Worm (Caenorhabditis elegans) whole organism, mixed stage, embryonic: ENCODE measurements around the gene pks-1.
A peak's percentile ranks its signal among the peaks of the same experiment; 100 is the strongest.

ENCODE experiments used
- M03D4.4 ChIP-seq: sonication (generic microtip); optimal IDR thresholded peaks from 2 replicates; lab custom pipeline; 2017; ENCODE audit warnings: mild to moderate bottlenecking, missing genetic modification characterization, missing compliant biosample characterization
- bed-3 ChIP-seq: fragments of 200-800 bp; sonication (Bioruptor generic); optimal IDR thresholded peaks from 3 replicates; lab custom pipeline; 2018; ENCODE audit warnings: mild to moderate bottlenecking, missing genetic modification characterization, moderate library complexity, missing compliant biosample characterization
- blmp-1 ChIP-seq: fragments of 150-350 bp; optimal IDR thresholded peaks from 2 replicates; lab custom pipeline; 2014; ENCODE audit warnings: missing biosample characterization, missing genetic modification characterization
- ceh-39 ChIP-seq: fragments of 150-350 bp; optimal IDR thresholded peaks from 2 replicates; lab custom pipeline; 2014; ENCODE audit warnings: missing biosample characterization, missing genetic modification characterization
- ceh-43 ChIP-seq: fragments of 200-800 bp; sonication (Bioruptor generic); optimal IDR thresholded peaks from 2 replicates; lab custom pipeline; 2018; ENCODE audit warnings: mild to moderate bottlenecking, missing genetic modification characterization, moderate library complexity, missing compliant biosample characterization
- ceh-83 ChIP-seq: fragments of 200-800 bp; sonication (Bioruptor generic); optimal IDR thresholded peaks from 2 replicates; lab custom pipeline; 2018; ENCODE audit warnings: mild to moderate bottlenecking, missing genetic modification characterization, missing compliant biosample characterization
- cnd-1 ChIP-seq: fragments of 200-800 bp; sonication (Bioruptor generic); optimal IDR thresholded peaks from 2 replicates; lab custom pipeline; 2018; ENCODE audit warnings: mild to moderate bottlenecking, missing genetic modification characterization, missing compliant biosample characterization
- drap-1 ChIP-seq: fragments of 200-800 bp; sonication (Bioruptor generic); optimal IDR thresholded peaks from 3 replicates; lab custom pipeline; 2018; ENCODE audit warnings: mild to moderate bottlenecking, missing genetic modification characterization, missing compliant biosample characterization
- elt-1 ChIP-seq: sonication (generic microtip); optimal IDR thresholded peaks from 2 replicates; lab custom pipeline; 2017; ENCODE audit warnings: missing genetic modification characterization, mild to moderate bottlenecking, missing compliant biosample characterization, antibody characterized with exemption, moderate library complexity, borderline replicate concordance; ENCODE audit not compliant: insufficient read depth
- elt-3 ChIP-seq: fragments of 150-350 bp; optimal IDR thresholded peaks from 2 replicates; lab custom pipeline; 2014; ENCODE audit warnings: missing biosample characterization, missing genetic modification characterization
- ham-2 ChIP-seq: fragments of 200-800 bp; sonication (Bioruptor generic); optimal IDR thresholded peaks from 2 replicates; lab custom pipeline; 2018; ENCODE audit warnings: mild to moderate bottlenecking, missing genetic modification characterization, missing compliant biosample characterization
- hlh-1 ChIP-seq: fragments of 150-350 bp; optimal IDR thresholded peaks from 2 replicates; lab custom pipeline; 2014; ENCODE audit warnings: missing biosample characterization, missing genetic modification reagents, missing genetic modification characterization
- lin-13 ChIP-seq: fragments of 150-350 bp; optimal IDR thresholded peaks from 2 replicates; lab custom pipeline; 2014; ENCODE audit warnings: missing biosample characterization, missing genetic modification characterization
- lin-32 ChIP-seq: fragments of 200-800 bp; sonication (Bioruptor generic); optimal IDR thresholded peaks from 2 replicates; lab custom pipeline; 2018; ENCODE audit warnings: mild to moderate bottlenecking, missing genetic modification characterization, missing compliant biosample characterization
- lsy-2 ChIP-seq: fragments of 150-350 bp; optimal IDR thresholded peaks from 2 replicates; lab custom pipeline; 2014; ENCODE audit warnings: missing biosample characterization, missing genetic modification characterization
- mab-5 ChIP-seq: fragments of 150-350 bp; optimal IDR thresholded peaks from 2 replicates; lab custom pipeline; 2014; ENCODE audit warnings: missing biosample characterization, missing genetic modification characterization
- mep-1 ChIP-seq: fragments of 150-350 bp; optimal IDR thresholded peaks from 2 replicates; lab custom pipeline; 2017; ENCODE audit warnings: missing biosample characterization, missing genetic modification reagents, missing genetic modification characterization, inconsistent platforms
- mls-2 ChIP-seq: sonication (generic microtip); optimal IDR thresholded peaks from 2 replicates; lab custom pipeline; 2016; ENCODE audit warnings: mild to moderate bottlenecking, missing genetic modification characterization, moderate library complexity, missing compliant biosample characterization
- nhr-12 ChIP-seq: fragments of 150-350 bp; optimal IDR thresholded peaks from 2 replicates; lab custom pipeline; 2014; ENCODE audit warnings: missing biosample characterization, missing genetic modification characterization
- nhr-2 ChIP-seq: fragments of 150-350 bp; optimal IDR thresholded peaks from 2 replicates; lab custom pipeline; 2014; ENCODE audit warnings: missing biosample characterization, missing genetic modification characterization
- nhr-237 ChIP-seq: fragments of 150-350 bp; optimal IDR thresholded peaks from 2 replicates; lab custom pipeline; 2014; ENCODE audit warnings: missing biosample characterization, missing genetic modification characterization
- nhr-28 ChIP-seq: fragments of 150-350 bp; optimal IDR thresholded peaks from 2 replicates; lab custom pipeline; 2014; ENCODE audit warnings: missing biosample characterization, missing genetic modification characterization
- nhr-76 ChIP-seq: sonication (generic microtip); optimal IDR thresholded peaks from 2 replicates; lab custom pipeline; 2017; ENCODE audit warnings: missing biosample characterization, missing genetic modification characterization
- pha-4 ChIP-seq: fragments of 150-350 bp; optimal IDR thresholded peaks from 2 replicates; lab custom pipeline; 2018; ENCODE audit warnings: missing biosample characterization, missing genetic modification reagents, missing genetic modification characterization
- sem-2 ChIP-seq: fragments of 200-800 bp; sonication (Bioruptor generic); optimal IDR thresholded peaks from 2 replicates; lab custom pipeline; 2018; ENCODE audit warnings: mild to moderate bottlenecking, missing genetic modification characterization, missing compliant biosample characterization
- snpc-4 ChIP-seq: fragments of 150-350 bp; optimal IDR thresholded peaks from 2 replicates; lab custom pipeline; 2014; ENCODE audit warnings: missing biosample characterization, missing genetic modification characterization
- sptf-1 ChIP-seq: sonication (generic microtip); optimal IDR thresholded peaks from 2 replicates; lab custom pipeline; 2017; ENCODE audit warnings: mild to moderate bottlenecking, missing genetic modification characterization, moderate library complexity, missing compliant biosample characterization
- unc-120 ChIP-seq: sonication (generic microtip); optimal IDR thresholded peaks from 2 replicates; lab custom pipeline; 2017; ENCODE audit warnings: missing genetic modification characterization, missing compliant biosample characterization; ENCODE audit not compliant: poor library complexity, severe bottlenecking
- unc-39 ChIP-seq: fragments of 150-350 bp; optimal IDR thresholded peaks from 2 replicates; lab custom pipeline; 2014; ENCODE audit warnings: missing biosample characterization, missing genetic modification characterization
- zip-8 ChIP-seq: fragments of 150-350 bp; optimal IDR thresholded peaks from 2 replicates; lab custom pipeline; 2014; ENCODE audit warnings: missing biosample characterization, missing genetic modification characterization
- ztf-11 ChIP-seq: fragments of 150-350 bp; optimal IDR thresholded peaks from 2 replicates; lab custom pipeline; 2014; ENCODE audit warnings: missing biosample characterization, missing genetic modification characterization

Gene pks-1

DNA sequence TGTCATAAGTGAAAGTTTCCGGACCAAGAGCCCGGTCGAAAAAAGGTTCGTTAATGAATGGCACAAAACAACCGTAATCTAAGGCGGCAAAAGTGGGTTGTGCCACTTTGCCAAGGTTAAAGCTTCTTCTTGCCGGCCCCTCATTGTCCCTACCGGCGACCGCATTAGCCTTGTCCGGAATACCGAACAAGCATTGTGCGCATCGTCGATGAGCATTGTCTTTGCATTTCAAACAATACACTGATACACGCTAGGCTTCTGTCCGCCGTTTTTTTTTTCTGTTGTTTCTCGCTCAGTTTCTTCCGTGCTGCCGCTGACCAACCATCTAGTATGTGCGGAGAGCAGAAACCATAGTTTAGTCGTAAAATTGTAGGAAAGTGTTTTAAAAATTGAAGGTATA lies 16.3 kb upstream of the pks-1 start, which contains the start of gene C03F11.2:
Gene C03F11.2, minus strand, starts transcription at position 101 of the 400 bp plus-strand sequence.
- no peak for TF ChIP-seq blmp-1 (tag; lab: Kevin White, UChicago)
- no peak for TF ChIP-seq snpc-4 (tag; lab: Kevin White, UChicago)
- TF ChIP-seq bed-3 (GFP tag; lab: Kevin White, UChicago) = no peak
- TF ChIP-seq nhr-2 (tag; lab: Kevin White, UChicago) = no peak

DNA sequence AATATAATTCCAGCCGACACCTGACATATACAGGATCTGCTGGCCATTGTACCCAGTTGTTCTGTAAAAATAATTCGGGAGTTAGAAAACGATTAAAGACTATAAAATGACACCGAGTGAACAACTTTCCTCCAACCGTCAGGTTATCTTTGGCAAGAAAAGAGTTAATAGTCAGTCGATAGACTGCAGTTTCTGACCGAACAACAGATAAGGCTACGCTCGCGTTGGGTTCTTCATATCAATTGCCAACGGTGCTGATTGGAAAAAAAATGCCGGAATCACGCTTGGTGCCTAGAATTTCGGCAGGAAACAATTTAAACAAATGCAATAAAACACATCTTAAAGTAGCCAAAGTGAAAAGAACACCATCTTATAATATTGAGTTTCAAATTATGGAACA lies 13.1 kb upstream of the pks-1 start, which contains the start of gene scav-1:
Gene scav-1, minus strand, starts transcription at position 61 of the 400 bp plus-strand sequence.
- no peak for TF ChIP-seq zip-8 (tag; lab: Kevin White, UChicago)
- TF ChIP-seq snpc-4 (tag; lab: Kevin White, UChicago) = no peak
- TF ChIP-seq nhr-28 (tag; lab: Kevin White, UChicago) = no peak
- no peak for TF ChIP-seq mep-1 (tag; lab: Kevin White, UChicago)
- no peak for TF ChIP-seq unc-39 (tag; lab: Kevin White, UChicago)
- no peak for TF ChIP-seq M03D4.4 (tag; lab: Kevin White, UChicago)
- TF ChIP-seq nhr-237 (tag; lab: Kevin White, UChicago) = no peak
- no peak for TF ChIP-seq unc-120 (tag; lab: Kevin White, UChicago)
- TF ChIP-seq blmp-1 (tag; lab: Kevin White, UChicago) = no peak
- TF ChIP-seq ceh-43 (GFP tag; lab: Kevin White, UChicago) = no peak
- TF ChIP-seq nhr-12 (tag; lab: Kevin White, UChicago) = no peak
- no peak for TF ChIP-seq ham-2 (GFP tag; lab: Kevin White, UChicago)
- no peak for TF ChIP-seq mab-5 (tag; lab: Kevin White, UChicago)
- TF ChIP-seq elt-1 = no peak
- no peak for TF ChIP-seq hlh-1
- no peak for TF ChIP-seq cnd-1 (tag; lab: Kevin White, UChicago)
- no peak for TF ChIP-seq ceh-83 (GFP tag; lab: Kevin White, UChicago)
- TF ChIP-seq sem-2 (GFP tag; lab: Kevin White, UChicago) = no peak

DNA sequence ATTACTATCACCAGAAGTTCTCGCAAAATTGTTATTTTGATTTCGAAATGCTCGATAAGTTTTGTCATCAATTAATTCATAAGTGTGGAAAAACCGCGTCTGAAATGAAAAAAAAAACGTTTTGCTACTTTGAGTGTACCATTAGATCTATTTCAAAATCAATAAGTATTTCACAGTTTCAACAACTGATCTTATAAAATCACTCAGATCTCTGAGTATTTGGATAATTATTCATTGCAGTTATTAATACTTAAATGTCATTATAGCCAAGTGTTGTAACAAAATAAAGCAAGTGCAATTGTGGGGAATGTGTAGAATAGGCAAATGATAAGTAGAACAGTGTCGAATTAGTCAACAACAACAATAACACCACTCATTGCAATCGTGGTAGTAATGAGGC lies 7.3 kb upstream of the pks-1 start, which contains the start of gene C03F11.4:
Gene C03F11.4, minus strand, starts transcription at position 101 of the 400 bp plus-strand sequence.
- TF ChIP-seq ceh-43 (GFP tag; lab: Kevin White, UChicago) = no peak

DNA sequence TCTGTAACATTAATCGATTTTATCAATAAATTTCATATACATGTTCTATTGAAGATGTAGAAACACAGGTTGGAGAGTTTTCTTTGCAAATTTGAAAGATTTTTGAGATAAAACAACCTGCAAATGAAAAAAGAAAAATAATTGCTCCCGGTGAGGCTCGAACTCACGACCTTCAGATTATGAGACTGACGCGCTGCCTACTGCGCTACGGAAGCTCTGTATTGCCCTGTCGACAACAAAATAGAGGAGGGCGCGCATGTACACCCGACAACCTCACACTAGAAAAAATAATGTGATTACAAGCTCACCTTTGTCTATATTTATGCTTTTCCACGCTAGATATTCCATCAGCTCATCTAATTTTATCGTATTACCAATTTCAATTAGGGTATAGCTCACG lies 6.3 kb upstream of the pks-1 start:
- TF ChIP-seq mep-1 (tag; lab: Kevin White, UChicago) (peak; percentile 5), mls-2 (tag; lab: Kevin White, UChicago) (peak; percentile 70), ceh-43 (GFP tag; lab: Kevin White, UChicago) (peak; percentile 50), drap-1 (peak; percentile 60), bed-3 (GFP tag; lab: Kevin White, UChicago) (peak; percentile 17), M03D4.4 (tag; lab: Kevin White, UChicago) (peak; percentile 53), sem-2 (GFP tag; lab: Kevin White, UChicago) (peak; percentile 27), lin-32 (GFP tag; lab: Kevin White, UChicago) (no peak), snpc-4 (tag; lab: Kevin White, UChicago) (no peak), ceh-83 (GFP tag; lab: Kevin White, UChicago) (peak; percentile 82), ham-2 (GFP tag; lab: Kevin White, UChicago) (peak; percentile 2), sptf-1 (tag; lab: Kevin White, UChicago) (peak; percentile 72), nhr-12 (tag; lab: Kevin White, UChicago) (no peak), cnd-1 (tag; lab: Kevin White, UChicago) (peak; percentile 53)

DNA sequence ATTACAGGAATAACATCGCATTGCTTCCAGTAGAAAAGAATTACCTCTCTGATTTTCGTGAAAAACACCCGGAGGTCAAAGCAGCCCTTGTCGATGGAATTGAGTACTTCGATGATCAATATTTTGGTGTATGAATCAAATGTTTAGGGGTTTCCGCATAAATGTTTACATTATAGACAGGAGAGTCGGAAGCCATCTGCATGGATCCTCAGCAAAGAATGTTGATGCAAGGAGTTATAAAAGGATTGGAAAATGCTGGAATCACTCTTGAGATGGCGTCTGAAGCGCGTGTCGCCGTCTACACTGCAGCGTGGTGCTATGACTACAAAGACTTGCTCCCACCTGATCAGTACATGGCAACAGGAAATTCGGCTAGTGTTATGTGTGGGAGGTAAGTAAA lies 640 bp downstream of the pks-1 start, which contains the start of gene C41A3.2:
Gene C41A3.2, minus strand, starts transcription at position 101 of the 400 bp plus-strand sequence.
- TF ChIP-seq elt-1 (no peak), ztf-11 (no peak), zip-8 (tag; lab: Kevin White, UChicago) (no peak), ceh-39 (tag; lab: Kevin White, UChicago) (no peak), elt-3 (no peak), M03D4.4 (tag; lab: Kevin White, UChicago) (no peak), lsy-2 (tag; lab: Kevin White, UChicago) (no peak), nhr-2 (tag; lab: Kevin White, UChicago) (no peak), lin-13 (tag; lab: Kevin White, UChicago) (no peak), cnd-1 (tag; lab: Kevin White, UChicago) (no peak), snpc-4 (tag; lab: Kevin White, UChicago) (no peak), mep-1 (tag; lab: Kevin White, UChicago) (no peak), bed-3 (GFP tag; lab: Kevin White, UChicago) (no peak), nhr-76 (no peak), ceh-43 (GFP tag; lab: Kevin White, UChicago) (no peak), pha-4 (tag; lab: Kevin White, UChicago) (no peak), hlh-1 (no peak), unc-120 (tag; lab: Kevin White, UChicago) (no peak), unc-39 (tag; lab: Kevin White, UChicago) (no peak), sptf-1 (tag; lab: Kevin White, UChicago) (no peak)
- TF ChIP-seq, all 35 proteins: peak for 0
